Fruit fly (Drosophila melanogaster) whole organism, wandering third instar larva: Measurements from ENCODE around the gene CG43347.
A peak's percentile ranks its signal among the peaks of the same experiment; 100 is the strongest.

Experiments used
- Abd-B ChIP-seq: fragments of >200 bp; optimal IDR thresholded peaks from 2 replicates; lab custom pipeline; 2017; ENCODE audit warnings: missing biosample characterization, missing genetic modification characterization
- CG32264 ChIP-seq: fragments of 200-800 bp; sonication (Bioruptor generic); optimal IDR thresholded peaks from 2 replicates; lab custom pipeline; 2016; ENCODE audit warnings: missing biosample characterization, missing genetic modification characterization
- CG9705 ChIP-seq: fragments of 200-800 bp; sonication (Bioruptor generic); optimal IDR thresholded peaks from 2 replicates; lab custom pipeline; 2018; ENCODE audit warnings: missing biosample characterization, mild to moderate bottlenecking, missing genetic modification characterization
- CrebA ChIP-seq: fragments of 200-800 bp; sonication (Bioruptor generic); optimal IDR thresholded peaks from 2 replicates; lab custom pipeline; 2016; ENCODE audit warnings: missing biosample characterization, mild to moderate bottlenecking, missing genetic modification characterization, borderline replicate concordance
- Dfd ChIP-seq: fragments of >200 bp; optimal IDR thresholded peaks from 2 replicates; lab custom pipeline; 2017; ENCODE audit warnings: missing biosample characterization, missing genetic modification characterization
- Dif ChIP-seq: fragments of 200-275, 200-300 bp; sonication (Bioruptor generic); optimal IDR thresholded peaks from 2 replicates; lab custom pipeline; 2018; ENCODE audit warnings: missing biosample characterization, missing genetic modification characterization; ENCODE audit not compliant: partially characterized antibody
- GATAd ChIP-seq: sonication (Bioruptor generic); optimal IDR thresholded peaks from 2 replicates; lab custom pipeline; 2016; ENCODE audit warnings: missing biosample characterization, missing genetic modification characterization
- HLH106 ChIP-seq: fragments of 200-800 bp; optimal IDR thresholded peaks from 3 replicates; lab custom pipeline; 2019; ENCODE audit warnings: missing biosample characterization, mild to moderate bottlenecking, missing genetic modification characterization, moderate library complexity
- Hnf4 ChIP-seq: fragments of 200-800 bp; sonication (Bioruptor generic); optimal IDR thresholded peaks from 2 replicates; lab custom pipeline; 2016; ENCODE audit warnings: missing biosample characterization, mild to moderate bottlenecking, missing genetic modification characterization
- Hr78 ChIP-seq: fragments of >200 bp; optimal IDR thresholded peaks from 2 replicates; lab custom pipeline; 2017; ENCODE audit warnings: missing biosample characterization, missing genetic modification characterization
- Hr83 ChIP-seq: fragments of 200-300 bp; sonication (Bioruptor generic); optimal IDR thresholded peaks from 2 replicates; lab custom pipeline; 2016; ENCODE audit warnings: missing biosample characterization, mild to moderate bottlenecking, missing genetic modification characterization, moderate library complexity; ENCODE audit not compliant: poor library complexity, severe bottlenecking
- Jra ChIP-seq: sonication (Bioruptor generic); optimal IDR thresholded peaks from 2 replicates; lab custom pipeline; 2016; ENCODE audit warnings: missing biosample characterization, missing genetic modification characterization
- Mio ChIP-seq: sonication (Bioruptor generic); optimal IDR thresholded peaks from 2 replicates; lab custom pipeline; 2016; ENCODE audit warnings: missing biosample characterization, missing genetic modification characterization
- Myc ChIP-seq: fragments of >200 bp; optimal IDR thresholded peaks from 2 replicates; lab custom pipeline; 2017
- N ChIP-seq: fragments of >200 bp; optimal IDR thresholded peaks from 2 replicates; lab custom pipeline; 2018; ENCODE audit warnings: missing biosample characterization, missing external identifiers, missing genetic modification characterization
- OdsH ChIP-seq: fragments of 200-800 bp; sonication (Bioruptor generic); optimal IDR thresholded peaks from 2 replicates; lab custom pipeline; 2016; ENCODE audit warnings: missing biosample characterization, mild to moderate bottlenecking, missing genetic modification characterization
- Rel ChIP-seq, 2 experiments: fragments of 200-800 bp; sonication (Bioruptor generic) in 1 of 2; optimal IDR thresholded peaks; 2 replicates in 1 of 2; 3 replicates in 1 of 2; lab custom pipeline; 2016 to 2019; ENCODE audit warnings: mild to moderate bottlenecking in 2 of 2, missing biosample characterization in 2 of 2, missing genetic modification characterization in 2 of 2, moderate library complexity in 1 of 2
- Sp1 ChIP-seq: fragments of 200-800 bp; sonication (Bioruptor generic); optimal IDR thresholded peaks from 3 replicates; lab custom pipeline; 2019; ENCODE audit warnings: missing biosample characterization, mild to moderate bottlenecking, missing genetic modification characterization, moderate library complexity
- Vsx2 ChIP-seq: fragments of 200-300, 225-300 bp; sonication (Bioruptor generic); optimal IDR thresholded peaks from 2 replicates; lab custom pipeline; 2018; ENCODE audit warnings: missing biosample characterization, missing genetic modification characterization; ENCODE audit not compliant: partially characterized antibody
- br ChIP-seq: fragments of 200-800 bp; sonication (Bioruptor generic); optimal IDR thresholded peaks from 2 replicates; lab custom pipeline; 2016; ENCODE audit warnings: missing biosample characterization, missing genetic modification characterization
- brk ChIP-seq: fragments of 200-800 bp; sonication (Bioruptor generic); optimal IDR thresholded peaks from 2 replicates; lab custom pipeline; 2016; ENCODE audit warnings: missing biosample characterization, mild to moderate bottlenecking, missing genetic modification characterization
- dl ChIP-seq, 2 experiments: fragments of 175-275, 200-275 bp in 1 of 2; fragments of 200-275 bp in 1 of 2; sonication (Bioruptor generic); optimal IDR thresholded peaks; lab custom pipeline; 2018; ENCODE audit warnings: mild to moderate bottlenecking in 2 of 2, missing biosample characterization in 2 of 2, missing genetic modification characterization in 2 of 2, moderate library complexity in 2 of 2; ENCODE audit not compliant: partially characterized antibody in 2 of 2, insufficient read depth in 1 of 2
- dmrt93B ChIP-seq: fragments of 200-800 bp; sonication (Bioruptor generic); optimal IDR thresholded peaks from 2 replicates; lab custom pipeline; 2018; ENCODE audit warnings: missing biosample characterization, mild to moderate bottlenecking, missing genetic modification characterization
- dsf ChIP-seq: sonication (Bioruptor generic); optimal IDR thresholded peaks from 2 replicates; lab custom pipeline; 2016; ENCODE audit warnings: missing biosample characterization, missing genetic modification characterization, borderline replicate concordance
- ey ChIP-seq: fragments of 200-800 bp; sonication (Bioruptor generic); optimal IDR thresholded peaks from 2 replicates; lab custom pipeline; 2016; ENCODE audit warnings: missing biosample characterization, missing genetic modification characterization
- foxo ChIP-seq, 2 experiments: fragments of 200-800 bp; sonication (Bioruptor generic); optimal IDR thresholded peaks; 2 replicates in 1 of 2; 3 replicates in 1 of 2; lab custom pipeline; 2016 to 2017; ENCODE audit warnings: missing biosample characterization in 2 of 2, missing genetic modification characterization in 2 of 2
- fru ChIP-seq: fragments of 200-800 bp; sonication (Bioruptor generic); optimal IDR thresholded peaks from 3 replicates; lab custom pipeline; 2016; ENCODE audit warnings: missing biosample characterization, mild to moderate bottlenecking, missing genetic modification characterization
- h ChIP-seq: fragments of 200-800 bp; sonication (Bioruptor generic); optimal IDR thresholded peaks from 3 replicates; lab custom pipeline; 2016; ENCODE audit warnings: missing biosample characterization, mild to moderate bottlenecking, missing genetic modification characterization
- jim ChIP-seq: fragments of 175-275, 200-325 bp; sonication (Bioruptor generic); optimal IDR thresholded peaks from 2 replicates; lab custom pipeline; 2016; ENCODE audit warnings: missing biosample characterization, mild to moderate bottlenecking, missing genetic modification characterization
- lola ChIP-seq: fragments of >200 bp; optimal IDR thresholded peaks from 2 replicates; lab custom pipeline; 2017; ENCODE audit warnings: missing biosample characterization, missing genetic modification characterization
- pan ChIP-seq: fragments of >200 bp; optimal IDR thresholded peaks from 2 replicates; lab custom pipeline; 2017
- psq ChIP-seq: fragments of 200-800 bp; sonication (Bioruptor generic); optimal IDR thresholded peaks from 3 replicates; lab custom pipeline; 2017; ENCODE audit warnings: missing biosample characterization, mild to moderate bottlenecking, missing genetic modification characterization, moderate library complexity
- rgr ChIP-seq: fragments of 200-800 bp; sonication (Bioruptor generic); optimal IDR thresholded peaks from 3 replicates; lab custom pipeline; 2016; ENCODE audit warnings: missing biosample characterization, mild to moderate bottlenecking, missing genetic modification characterization
- sage ChIP-seq: fragments of 200-800 bp; sonication (Bioruptor generic); optimal IDR thresholded peaks from 2 replicates; lab custom pipeline; 2016; ENCODE audit warnings: missing biosample characterization, mild to moderate bottlenecking, missing genetic modification characterization
- sv ChIP-seq: fragments of 200-800 bp; sonication (Bioruptor generic); optimal IDR thresholded peaks from 3 replicates; lab custom pipeline; 2016; ENCODE audit warnings: missing biosample characterization, missing genetic modification characterization
- tai ChIP-seq: sonication (Bioruptor generic); optimal IDR thresholded peaks from 2 replicates; lab custom pipeline; 2016; ENCODE audit warnings: missing biosample characterization, missing genetic modification characterization
- usp ChIP-seq: fragments of >200 bp; optimal IDR thresholded peaks from 2 replicates; lab custom pipeline; 2017; ENCODE audit warnings: missing biosample characterization, missing genetic modification characterization
- woc ChIP-seq: sonication (Bioruptor generic); optimal IDR thresholded peaks from 2 replicates; lab custom pipeline; 2016; ENCODE audit warnings: missing biosample characterization, mild to moderate bottlenecking, missing genetic modification characterization

CG43347 gene

DNA sequence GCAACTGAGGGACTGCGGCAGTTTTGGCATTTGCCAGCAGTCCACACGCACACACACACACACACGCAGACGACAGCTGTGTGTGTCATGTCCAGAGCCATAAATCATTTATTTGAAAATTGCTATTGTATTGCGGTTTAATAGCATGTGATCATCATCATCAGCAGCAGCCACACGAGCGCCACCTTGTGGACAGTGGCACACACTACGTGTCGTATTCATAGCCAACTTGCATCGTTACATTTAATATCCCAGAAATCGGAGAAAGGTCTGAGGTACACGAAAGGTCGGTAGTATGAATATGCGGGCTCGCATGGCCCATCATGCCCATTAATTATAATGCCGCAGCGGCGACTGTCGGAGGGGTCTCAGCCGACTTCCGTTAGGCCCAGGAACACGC is 36.2 kb upstream of the CG43347 start:
- TF ChIP-seq br (GFP tag; lab: Kevin White, UChicago): no peak
- TF ChIP-seq CrebA (GFP tag; lab: Kevin White, UChicago): no peak
- no peak for TF ChIP-seq Myc (lab: Kevin White, UChicago)
- no peak for TF ChIP-seq N (GFP tag; lab: Kevin White, UChicago)
- TF ChIP-seq Abd-B (GFP tag; lab: Kevin White, UChicago): no peak
- TF ChIP-seq Hnf4 (GFP tag; lab: Kevin White, UChicago): no peak
- TF ChIP-seq dsf (GFP tag; lab: Kevin White, UChicago): no peak
- no peak for TF ChIP-seq Vsx2
- TF ChIP-seq h (GFP tag; lab: Kevin White, UChicago): no peak
- no peak for TF ChIP-seq Dfd (GFP tag; lab: Kevin White, UChicago)
- no peak for TF ChIP-seq ey
- no peak for TF ChIP-seq sage (GFP tag; lab: Kevin White, UChicago)
- TF ChIP-seq psq (GFP tag; lab: Kevin White, UChicago): no peak
- TF ChIP-seq HLH106 (tag; lab: Kevin White, UChicago): no peak
- TF ChIP-seq Rel (GFP tag; optimal IDR thresholded peaks at IDR 0.05; lab: Kevin White, UChicago): no peak
- no peak for TF ChIP-seq Rel (tag; optimal IDR thresholded peaks at IDR 0.05; lab: Kevin White, UChicago)
- TF ChIP-seq Dif (GFP tag; lab: Kevin White, UChicago): no peak

DNA sequence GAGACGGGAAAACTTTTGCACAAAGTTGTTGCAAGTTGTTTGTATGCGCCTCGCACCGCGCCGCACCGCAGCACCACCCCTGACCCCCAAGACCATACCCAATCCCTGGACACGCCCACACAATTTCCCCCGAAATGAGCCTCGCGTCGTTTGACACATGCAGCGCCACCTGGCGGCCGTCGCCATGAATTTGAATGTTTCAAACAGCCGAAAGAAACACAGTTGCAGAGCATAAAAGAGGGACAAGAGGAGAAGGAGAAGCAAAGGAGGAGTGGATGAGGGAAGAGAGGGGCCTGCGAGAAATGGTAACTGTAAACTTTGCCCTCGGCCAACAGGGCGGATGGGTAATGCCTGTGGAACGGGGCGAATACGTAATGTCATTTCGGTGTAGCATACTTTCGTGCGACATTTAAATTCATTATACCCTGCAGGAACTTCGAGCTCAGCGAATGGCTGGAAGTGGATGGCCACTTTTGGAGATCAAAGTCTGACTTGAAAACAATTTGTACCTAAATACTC is 22.3 kb upstream of the CG43347 start:
- TF ChIP-seq jim (no peak), Myc (lab: Kevin White, UChicago) (no peak)

DNA sequence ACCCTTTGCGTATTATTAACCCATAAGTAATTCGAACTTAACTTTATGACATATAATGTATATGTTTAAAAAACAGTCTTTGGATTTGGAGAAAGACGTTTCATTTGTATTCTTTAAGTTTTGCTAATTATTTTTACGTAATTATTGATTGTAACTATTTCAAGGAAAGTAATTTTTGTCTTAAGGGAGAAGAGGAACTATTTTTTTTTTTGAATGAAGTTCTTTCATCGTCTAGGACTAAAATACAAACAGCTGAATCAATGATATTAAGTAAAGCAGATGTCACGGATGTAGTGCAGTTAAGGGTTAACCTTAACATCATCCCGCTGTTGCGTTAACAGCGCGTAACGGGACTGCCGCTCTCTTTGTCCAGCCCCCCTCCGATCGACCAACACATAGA is 8.9 kb upstream of the CG43347 start:
- TF ChIP-seq woc (GFP tag; lab: Kevin White, UChicago) (no peak), fru (peak; percentile 61), usp (no peak), dmrt93B (GFP tag; lab: Kevin White, UChicago) (peak; percentile 12), lola (GFP tag; lab: Kevin White, UChicago) (no peak), foxo (GFP tag; optimal IDR thresholded peaks at IDR 0.05; lab: Kevin White, UChicago) (peak in 1 of 2 experiments; percentile 62), N (GFP tag; lab: Kevin White, UChicago) (no peak), CG32264 (no peak), Hnf4 (GFP tag; lab: Kevin White, UChicago) (no peak), sv (GFP tag; lab: Kevin White, UChicago) (no peak), HLH106 (tag; lab: Kevin White, UChicago) (peak; percentile 18), GATAd (GFP tag; lab: Kevin White, UChicago) (no peak), pan (lab: Kevin White, UChicago) (no peak), Jra (GFP tag; lab: Kevin White, UChicago) (no peak), Vsx2 (no peak), Dfd (GFP tag; lab: Kevin White, UChicago) (no peak), Rel (GFP tag; optimal IDR thresholded peaks at IDR 0.05; lab: Kevin White, UChicago) (no peak), Rel (tag; optimal IDR thresholded peaks at IDR 0.05; lab: Kevin White, UChicago) (no peak), dl (GFP tag; optimal IDR thresholded peaks at IDR 0.05; lab: Kevin White, UChicago; ENCODE audit: insufficient read depth in 1 of 2, partially characterized antibody in 2 of 2) (no peak), h (GFP tag; lab: Kevin White, UChicago) (peak; percentile 58), rgr (GFP tag; lab: Kevin White, UChicago) (peak; percentile 27), CrebA (GFP tag; lab: Kevin White, UChicago) (no peak), dsf (GFP tag; lab: Kevin White, UChicago) (no peak), OdsH (GFP tag; lab: Kevin White, UChicago) (peak; percentile 38), Dif (GFP tag; lab: Kevin White, UChicago) (no peak), Myc (lab: Kevin White, UChicago) (no peak), Mio (GFP tag; lab: Kevin White, UChicago) (no peak), Hr78 (no peak), sage (GFP tag; lab: Kevin White, UChicago) (no peak), CG9705 (GFP tag; lab: Kevin White, UChicago) (no peak), br (GFP tag; lab: Kevin White, UChicago) (peak; percentile 24), brk (no peak), Abd-B (GFP tag; lab: Kevin White, UChicago) (no peak), psq (GFP tag; lab: Kevin White, UChicago) (peak; percentile 36), tai (GFP tag; lab: Kevin White, UChicago) (no peak), Hr83 (GFP tag; lab: Kevin White, UChicago) (no peak), Sp1 (peak; percentile 35), ey (peak; percentile 45), jim (no peak)
